Worm (Caenorhabditis elegans) whole organism, early embryonic: Measurements from ENCODE around the gene C08E8.4.

Source experiments
- B0310.2 ChIP-seq: sonication (generic microtip); optimal IDR thresholded peaks from 2 replicates; lab custom pipeline; 2016; ENCODE audit warnings: mild to moderate bottlenecking, missing genetic modification characterization, missing compliant biosample characterization
- F13C5.2 ChIP-seq: sonication (generic microtip); optimal IDR thresholded peaks from 2 replicates; lab custom pipeline; 2017; ENCODE audit warnings: mild to moderate bottlenecking, missing genetic modification characterization, inconsistent platforms, missing compliant biosample characterization
- aly-1 ChIP-seq: sonication (generic microtip); optimal IDR thresholded peaks from 2 replicates; lab custom pipeline; 2016; ENCODE audit warnings: missing genetic modification characterization, missing compliant biosample characterization
- ama-1 ChIP-seq: fragments of 150-350 bp; optimal IDR thresholded peaks from 2 replicates; lab custom pipeline; 2014
- ceh-13 ChIP-seq: fragments of 200-800 bp; sonication (Bioruptor generic); optimal IDR thresholded peaks from 2 replicates; lab custom pipeline; 2018; ENCODE audit warnings: mild to moderate bottlenecking, missing genetic modification characterization, missing compliant biosample characterization
- ceh-36 ChIP-seq: sonication (generic microtip); optimal IDR thresholded peaks from 2 replicates; lab custom pipeline; 2016; ENCODE audit warnings: missing genetic modification characterization, inconsistent platforms, missing compliant biosample characterization
- ets-7 ChIP-seq: sonication (generic microtip); optimal IDR thresholded peaks from 2 replicates; lab custom pipeline; 2016; ENCODE audit warnings: missing genotype, missing genetic modification characterization, missing compliant biosample characterization
- flt-1 ChIP-seq: fragments of 200-800 bp; sonication (Bioruptor generic); IDR thresholded peaks from 2 replicates; pipeline ENCODE4 v1.3.6; 2022; ENCODE audit warnings: missing genetic modification characterization, missing compliant biosample characterization
- hmbx-1 ChIP-seq: sonication (generic microtip); optimal IDR thresholded peaks from 2 replicates; lab custom pipeline; 2016; ENCODE audit warnings: mild to moderate bottlenecking, missing genetic modification characterization, missing compliant biosample characterization
- hmg-4 ChIP-seq: fragments of 200-800 bp; sonication (Bioruptor generic); optimal IDR thresholded peaks from 2 replicates; lab custom pipeline; 2018; ENCODE audit warnings: mild to moderate bottlenecking, missing genetic modification characterization, missing compliant biosample characterization
- hnd-1 ChIP-seq: sonication (generic microtip); optimal IDR thresholded peaks from 2 replicates; lab custom pipeline; 2016; ENCODE audit warnings: missing genetic modification characterization, missing compliant biosample characterization
- pes-1 ChIP-seq: fragments of 200-800 bp; sonication (Bioruptor generic); IDR thresholded peaks from 2 replicates; pipeline ENCODE4 v1.3.6; 2022; ENCODE audit warnings: missing genetic modification reagents, missing genetic modification characterization, missing compliant biosample characterization
- scrt-1 ChIP-seq: fragments of 200-800 bp; sonication (Bioruptor generic); IDR thresholded peaks from 2 replicates; pipeline ENCODE4 v1.3.6; 2022; ENCODE audit warnings: missing genetic modification characterization, missing compliant biosample characterization
- sea-1 ChIP-seq: fragments of 200-800 bp; sonication (Bioruptor generic); conservative IDR thresholded peaks from 2 replicates; pipeline ENCODE4 v1.3.6; 2022; ENCODE audit warnings: missing genetic modification characterization, missing compliant biosample characterization
- tbx-11 ChIP-seq: fragments of 200-800 bp; sonication (Bioruptor generic); IDR thresholded peaks from 2 replicates; pipeline ENCODE4 v1.3.6; 2022; ENCODE audit warnings: missing genetic modification characterization, missing compliant biosample characterization
- tbx-37 ChIP-seq: fragments of 200-800 bp; sonication (Bioruptor generic); conservative IDR thresholded peaks from 2 replicates; pipeline ENCODE4 v1.3.6; 2022; ENCODE audit warnings: missing genetic modification reagents, missing genetic modification characterization, missing compliant biosample characterization
- tra-4 ChIP-seq: sonication (generic microtip); optimal IDR thresholded peaks from 2 replicates; lab custom pipeline; 2017; ENCODE audit warnings: missing genetic modification characterization, missing compliant biosample characterization

C08E8.4 gene

ce11 chrV:18346080-18346479 is 25.6 kb upstream of the C08E8.4 start:
- no peak for TF ChIP-seq B0310.2 (tag; lab: Kevin White, UChicago)
- no peak for TF ChIP-seq F13C5.2 (tag; lab: Kevin White, UChicago)
- TF ChIP-seq aly-1 (tag; lab: Kevin White, UChicago) = no peak
- no peak for TF ChIP-seq flt-1 (GFP tag; lab: Robert Waterston, UW)
- TF ChIP-seq hnd-1 (tag; lab: Kevin White, UChicago) = no peak
- no peak for TF ChIP-seq sea-1
- no peak for TF ChIP-seq hmg-4 (GFP tag; lab: Kevin White, UChicago)
- no peak for TF ChIP-seq scrt-1 (GFP tag; lab: Robert Waterston, UW)
- TF ChIP-seq ceh-13 (GFP tag; lab: Kevin White, UChicago) = no peak
- no peak for TF ChIP-seq tra-4 (tag; lab: Kevin White, UChicago)
- TF ChIP-seq ets-7 (tag; lab: Kevin White, UChicago) = no peak
- TF ChIP-seq tbx-37 (GFP tag; lab: Robert Waterston, UW) = no peak
- no peak for TF ChIP-seq ama-1
- no peak for TF ChIP-seq pes-1 (GFP tag; lab: Robert Waterston, UW)
- TF ChIP-seq ceh-36 = no peak
- no peak for TF ChIP-seq hmbx-1 (tag; lab: Kevin White, UChicago)
- no peak for TF ChIP-seq tbx-11 (GFP tag; lab: Robert Waterston, UW)

ce11 chrV:18350046-18350445 is 21.6 kb upstream of the C08E8.4 start, which contains the start of gene C08E8.3:
Gene C08E8.3 (plus strand): TSS chrV:18350129.
- no peak for TF ChIP-seq ama-1
- TF ChIP-seq ceh-36 = no peak
- TF ChIP-seq hnd-1 (tag; lab: Kevin White, UChicago) = no peak
- TF ChIP-seq tra-4 (tag; lab: Kevin White, UChicago) = no peak
- no peak for TF ChIP-seq tbx-11 (GFP tag; lab: Robert Waterston, UW)
- TF ChIP-seq sea-1 = no peak
- TF ChIP-seq hmbx-1 (tag; lab: Kevin White, UChicago) = no peak
- TF ChIP-seq flt-1 (GFP tag; lab: Robert Waterston, UW) = no peak
- no peak for TF ChIP-seq scrt-1 (GFP tag; lab: Robert Waterston, UW)
- TF ChIP-seq tbx-37 (GFP tag; lab: Robert Waterston, UW) = no peak
- no peak for TF ChIP-seq aly-1 (tag; lab: Kevin White, UChicago)
- TF ChIP-seq pes-1 (GFP tag; lab: Robert Waterston, UW) = no peak
- TF ChIP-seq ets-7 (tag; lab: Kevin White, UChicago) = no peak
- no peak for TF ChIP-seq hmg-4 (GFP tag; lab: Kevin White, UChicago)
- no peak for TF ChIP-seq B0310.2 (tag; lab: Kevin White, UChicago)
- TF ChIP-seq F13C5.2 (tag; lab: Kevin White, UChicago) = no peak
- TF ChIP-seq ceh-13 (GFP tag; lab: Kevin White, UChicago) = no peak

ce11 chrV:18350721-18351120 is 20.9 kb upstream of the C08E8.4 start, which contains the start of gene C08E8.11:
Gene C08E8.11 (plus strand): TSS chrV:18351021.
- no peak for TF ChIP-seq sea-1
- no peak for TF ChIP-seq tbx-37 (GFP tag; lab: Robert Waterston, UW)

ce11 chrV:18354299-18354698 is 17.3 kb upstream of the C08E8.4 start:
- TF ChIP-seq ets-7 (tag; lab: Kevin White, UChicago) = no peak
- no peak for TF ChIP-seq ceh-13 (GFP tag; lab: Kevin White, UChicago)
- TF ChIP-seq ama-1 = no peak
- TF ChIP-seq scrt-1 (GFP tag; lab: Robert Waterston, UW) = no peak
- no peak for TF ChIP-seq tbx-11 (GFP tag; lab: Robert Waterston, UW)
- TF ChIP-seq F13C5.2 (tag; lab: Kevin White, UChicago) = no peak
- no peak for TF ChIP-seq tra-4 (tag; lab: Kevin White, UChicago)
- no peak for TF ChIP-seq ceh-36
- TF ChIP-seq B0310.2 (tag; lab: Kevin White, UChicago) = no peak
- no peak for TF ChIP-seq pes-1 (GFP tag; lab: Robert Waterston, UW)
- TF ChIP-seq tbx-37 (GFP tag; lab: Robert Waterston, UW) = no peak
- no peak for TF ChIP-seq hnd-1 (tag; lab: Kevin White, UChicago)
- TF ChIP-seq hmbx-1 (tag; lab: Kevin White, UChicago) = no peak
- TF ChIP-seq sea-1 = no peak
- TF ChIP-seq hmg-4 (GFP tag; lab: Kevin White, UChicago) = no peak

ce11 chrV:18355742-18356141 is 15.9 kb upstream of the C08E8.4 start, which contains the start of gene C08E8.2:
Gene C08E8.2 (minus strand): TSS chrV:18355842.
- no peak for TF ChIP-seq ama-1
- no peak for TF ChIP-seq hmbx-1 (tag; lab: Kevin White, UChicago)
- no peak for TF ChIP-seq tra-4 (tag; lab: Kevin White, UChicago)
- TF ChIP-seq sea-1 = no peak
- no peak for TF ChIP-seq pes-1 (GFP tag; lab: Robert Waterston, UW)
- no peak for TF ChIP-seq tbx-37 (GFP tag; lab: Robert Waterston, UW)
- no peak for TF ChIP-seq hnd-1 (tag; lab: Kevin White, UChicago)

ce11 chrV:18359888-18360287 is 11.8 kb upstream of the C08E8.4 start, which contains the start of gene C08E8.5:
Gene C08E8.5 (minus strand): TSS chrV:18359988.
- TF ChIP-seq sea-1 = no peak
- TF ChIP-seq ceh-36 = no peak
- TF ChIP-seq tbx-37 (GFP tag; lab: Robert Waterston, UW) = no peak
- no peak for TF ChIP-seq F13C5.2 (tag; lab: Kevin White, UChicago)

- no peak for TF ChIP-seq aly-1 (tag; lab: Kevin White, UChicago)
These were observed 9.2 kb upstream of the C08E8.4 start, which contains the start of gene C08E8.1 for ce11 chrV:18362402-18362801. Gene C08E8.1 (minus strand): TSS chrV:18362502.

ce11 chrV:18364558-18364957 is 7.1 kb upstream of the C08E8.4 start, which contains the start of gene C08E8.9:
Gene C08E8.9 (plus strand): TSS chrV:18364858.
- TF ChIP-seq ceh-36 (peak; percentile 57), F13C5.2 (tag; lab: Kevin White, UChicago) (no peak)
